Fruit fly (Drosophila melanogaster): ENCODE data around the gene Vha100-1.

Vha100-1 gene

DNA sequence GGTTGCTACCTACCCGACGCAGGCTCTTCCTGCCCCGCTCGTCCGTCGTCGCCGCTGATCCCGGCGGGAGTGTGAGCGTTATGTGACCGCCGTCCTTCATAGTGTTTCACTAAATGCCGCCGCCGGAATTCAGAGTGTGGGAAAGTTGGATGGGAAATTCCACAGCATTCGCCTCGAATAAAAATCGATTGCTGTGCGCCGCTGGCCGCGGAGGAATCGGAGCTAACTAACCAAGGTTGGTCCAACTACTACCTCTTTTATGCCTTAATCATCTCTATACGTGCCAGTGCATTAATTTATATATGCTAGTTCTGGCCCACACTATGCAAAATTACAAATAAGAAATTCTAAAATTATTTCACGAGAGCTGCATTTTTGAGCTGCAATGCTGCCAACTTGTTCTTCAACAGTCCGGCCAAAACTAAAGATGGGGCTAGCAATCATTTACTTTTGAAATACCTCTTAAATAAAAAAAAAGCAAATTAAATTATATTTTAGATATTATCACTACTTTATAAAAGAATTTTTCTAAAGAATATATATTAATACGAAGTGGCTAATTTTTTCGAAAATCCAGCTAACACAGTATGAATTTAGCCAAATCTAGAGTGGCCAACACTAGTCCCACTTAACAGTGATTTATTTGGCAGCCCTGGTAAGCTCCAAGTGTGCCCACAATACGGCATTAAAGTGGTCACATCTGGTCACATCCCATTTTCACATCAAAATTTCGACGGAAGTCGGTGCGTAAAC is 18.4 kb upstream of the Vha100-1 start, which contains the start of the genes alpha-Man-Ib and Pdhb (continued):
- TF ChIP-seq acj6 (GFP tag; optimal IDR thresholded peaks at IDR 0.05) = peak; percentile 73
- no peak for TF ChIP-seq Hr39 (GFP tag; optimal IDR thresholded peaks at IDR 0.05)
- no peak for TF ChIP-seq CG9139 (GFP tag; optimal IDR thresholded peaks at IDR 0.05)
- TF ChIP-seq Eip78C (GFP tag) = no peak
- TF ChIP-seq fd85E (GFP tag; optimal IDR thresholded peaks at IDR 0.05) = no peak
- peak; percentile 63 for TF ChIP-seq Eip93F (GFP tag; optimal IDR thresholded peaks at IDR 0.05)
- peak; percentile 81 for TF ChIP-seq svp (GFP tag)
- TF ChIP-seq dsx (GFP tag; optimal IDR thresholded peaks at IDR 0.05; ENCODE audit: poor library complexity, severe bottlenecking) = no peak
- TF ChIP-seq Hr38 (GFP tag; optimal IDR thresholded peaks at IDR 0.05) = no peak

DNA sequence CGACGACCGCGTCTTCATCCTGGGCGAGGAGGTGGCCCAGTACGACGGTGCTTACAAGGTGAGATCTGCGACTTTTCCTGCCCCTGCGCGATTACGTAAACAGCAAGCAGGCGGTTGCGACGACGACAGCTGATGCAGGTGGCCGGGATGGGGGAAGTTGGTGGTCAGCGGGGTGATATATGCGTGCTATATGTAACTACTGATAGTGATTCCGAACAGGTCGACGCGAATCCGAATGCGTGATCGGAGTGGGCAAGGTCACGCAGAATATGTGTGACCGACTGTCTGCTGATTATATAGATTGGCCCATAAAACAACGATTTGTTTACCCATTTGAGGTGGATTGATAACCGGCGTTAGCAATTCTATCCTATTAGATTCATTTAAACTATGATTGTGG is 17.6 kb upstream of the Vha100-1 start:
- TF ChIP-seq vri (GFP tag; optimal IDR thresholded peaks at IDR 0.05) (peak; percentile 51), CG10631 (GFP tag; optimal IDR thresholded peaks at IDR 0.05) (no peak)

DNA sequence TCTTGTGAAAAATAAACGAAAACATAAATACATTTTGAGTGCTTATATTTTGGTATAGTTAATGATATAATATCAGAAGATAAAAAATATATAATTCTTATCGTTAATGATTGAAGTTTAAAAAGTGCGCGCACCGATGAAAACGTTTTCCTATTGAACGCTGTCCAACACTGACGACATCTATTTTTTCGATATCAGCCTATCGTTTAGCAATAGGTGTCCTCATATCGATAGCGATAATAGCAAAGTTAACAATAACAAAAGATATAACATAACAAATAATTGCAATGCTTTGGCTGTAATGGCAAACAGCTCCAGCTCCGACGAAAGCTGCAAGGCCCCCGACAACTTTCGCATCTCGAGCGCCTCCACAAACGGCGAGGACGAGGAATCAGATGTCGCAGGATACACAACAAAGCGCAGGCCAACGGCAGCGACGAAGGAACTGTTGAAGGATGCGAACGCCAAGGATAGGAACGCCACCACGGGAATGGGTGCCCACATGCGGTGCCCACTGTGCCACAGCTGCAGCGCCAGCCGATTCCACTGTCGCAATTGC is 14.7 kb upstream of the Vha100-1 start, which contains the start of gene Atg14:
Atg14 (plus strand) TSS at position 225 of the 559 bp plus-strand sequence.
- peak; percentile 37 for TF ChIP-seq Sox14 (GFP tag; optimal IDR thresholded peaks at IDR 0.05)
- TF ChIP-seq CG10631 (GFP tag; optimal IDR thresholded peaks at IDR 0.05) = no peak
- TF ChIP-seq Hr4 (GFP tag; optimal IDR thresholded peaks at IDR 0.05) = no peak
- TF ChIP-seq vri (GFP tag; optimal IDR thresholded peaks at IDR 0.05) = peak; percentile 25
- peak; percentile 17 for TF ChIP-seq topi (GFP tag; optimal IDR thresholded peaks at IDR 0.05)
- no peak for TF ChIP-seq pdm3 (GFP tag; optimal IDR thresholded peaks at IDR 0.05)
- TF ChIP-seq lz (GFP tag; optimal IDR thresholded peaks at IDR 0.05) = peak; percentile 17
- peak; percentile 42 for TF ChIP-seq esn (GFP tag; optimal IDR thresholded peaks at IDR 0.05)
- peak; percentile 44 for TF ChIP-seq Eip78C (GFP tag)

DNA sequence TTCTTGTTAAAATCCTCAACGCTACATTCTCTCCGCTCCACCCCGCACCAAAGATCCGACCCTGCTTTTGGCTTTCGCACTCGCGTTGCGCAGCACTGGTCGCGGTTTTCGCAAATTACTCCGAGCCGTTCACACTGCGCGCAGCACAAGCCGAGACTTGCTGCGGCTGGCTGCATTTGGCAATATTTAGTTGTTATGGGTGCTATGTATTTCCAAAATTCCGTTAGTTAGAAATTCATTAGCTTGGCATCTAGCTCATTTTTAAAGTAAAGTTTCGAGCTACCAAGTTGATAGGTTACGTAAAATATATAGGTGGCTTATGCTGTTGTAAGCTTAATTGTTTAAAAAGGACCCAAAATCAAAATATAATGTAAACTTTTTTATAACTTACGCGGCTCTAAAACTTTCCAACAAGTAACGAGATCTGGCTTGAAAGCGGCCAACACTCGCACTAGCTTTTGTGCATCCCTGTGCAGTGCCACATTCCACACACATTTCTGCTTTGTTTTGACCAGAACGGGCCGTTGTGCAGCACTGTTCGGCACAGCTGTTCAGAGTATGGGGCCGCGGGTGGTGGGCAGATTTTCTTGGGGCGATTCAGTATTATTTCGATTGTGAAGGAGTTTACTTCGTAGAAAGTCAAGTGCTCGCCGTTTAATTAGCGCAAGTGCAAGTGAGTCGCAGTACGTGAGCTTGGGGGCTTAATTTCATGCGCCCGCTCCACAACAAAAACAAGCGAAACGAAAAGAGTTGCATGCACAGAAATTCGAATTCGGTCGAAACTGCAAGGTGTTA is 8.0 kb upstream of the Vha100-1 start, which contains the start of the genes yem and Ctl2:
yem (minus strand) TSS at position 63 of the 795 bp plus-strand sequence.
Ctl2 (plus strand) TSS at position 554 of the 795 bp plus-strand sequence.
- no peak for TF ChIP-seq spab (GFP tag; optimal IDR thresholded peaks at IDR 0.05)
- TF ChIP-seq Hr38 (GFP tag; optimal IDR thresholded peaks at IDR 0.05) = peak; percentile 30
- TF ChIP-seq Hr39 (GFP tag; optimal IDR thresholded peaks at IDR 0.05) = peak; percentile 81
- TF ChIP-seq cyc (GFP tag; optimal IDR thresholded peaks at IDR 0.05) = peak; percentile 74
- TF ChIP-seq vri (GFP tag; optimal IDR thresholded peaks at IDR 0.05) = peak; percentile 74
- peak; percentile 79 for TF ChIP-seq Ets21C (GFP tag; optimal IDR thresholded peaks at IDR 0.05)
- peak; percentile 95 for TF ChIP-seq svp (GFP tag)
- peak; percentile 59 for TF ChIP-seq CG6163 (GFP tag; IDR thresholded peaks at IDR 0.05)
- no peak for TF ChIP-seq CG34406 (GFP tag; optimal IDR thresholded peaks at IDR 0.05)
- no peak for TF ChIP-seq CG6276 (GFP tag; optimal IDR thresholded peaks at IDR 0.05)
- TF ChIP-seq CG6808 (GFP tag; optimal IDR thresholded peaks at IDR 0.05) = no peak
- TF ChIP-seq Eip75B (GFP tag; optimal IDR thresholded peaks at IDR 0.05) = peak; percentile 79
- peak in 1 of 2 experiments; percentile 9 for TF ChIP-seq ss (GFP tag; optimal IDR thresholded peaks at IDR 0.05)
- peak; percentile 52 for TF ChIP-seq fd59A (GFP tag; optimal IDR thresholded peaks at IDR 0.05)
- TF ChIP-seq esn (GFP tag; optimal IDR thresholded peaks at IDR 0.05) = peak; percentile 86
- peak; percentile 77 for TF ChIP-seq CG32006 (GFP tag; optimal IDR thresholded peaks at IDR 0.05)
- peak; percentile 49 for TF ChIP-seq CG8319 (GFP tag; optimal IDR thresholded peaks at IDR 0.05)
- peak; percentile 82 for TF ChIP-seq CG31627 (GFP tag; optimal IDR thresholded peaks at IDR 0.05)
- no peak for TF ChIP-seq CG1621 (tag; optimal IDR thresholded peaks at IDR 0.05)
- TF ChIP-seq CG10669 (GFP tag; optimal IDR thresholded peaks at IDR 0.05) = peak; percentile 7
- no peak for TF ChIP-seq OdsH (GFP tag; optimal IDR thresholded peaks at IDR 0.05)
- TF ChIP-seq Met (GFP tag; optimal IDR thresholded peaks at IDR 0.05) = no peak
- peak; percentile 53 for TF ChIP-seq acj6 (GFP tag; optimal IDR thresholded peaks at IDR 0.05)
- peak; percentile 69 for TF ChIP-seq Sox15 (GFP tag; optimal IDR thresholded peaks at IDR 0.05)
- TF ChIP-seq CG9139 (GFP tag; optimal IDR thresholded peaks at IDR 0.05) = no peak
- no peak; the same call in none of the 2 replicates for TF ChIP-seq CG11294 (GFP tag; IDR thresholded peaks at IDR 0.05)
- TF ChIP-seq Sox14 (GFP tag; optimal IDR thresholded peaks at IDR 0.05) = peak; percentile 93
- TF ChIP-seq dsx (GFP tag; optimal IDR thresholded peaks at IDR 0.05; ENCODE audit: poor library complexity, severe bottlenecking) = peak; percentile 6
- TF ChIP-seq CG6792 (GFP tag; optimal IDR thresholded peaks at IDR 0.05) = peak; percentile 66
- peak; percentile 62 for TF ChIP-seq achi (GFP tag; optimal IDR thresholded peaks at IDR 0.05)
- peak; percentile 84 for TF ChIP-seq Eip78C (GFP tag)
- no peak for TF ChIP-seq Lpt (GFP tag; optimal IDR thresholded peaks at IDR 0.05)
- TF ChIP-seq dac (GFP tag; optimal IDR thresholded peaks at IDR 0.05) = no peak
- peak; percentile 77 for TF ChIP-seq CG10631 (GFP tag; optimal IDR thresholded peaks at IDR 0.05)

Data from whole organism, prepupa.